Worm (Caenorhabditis elegans) whole organism, young adult: ENCODE results near the gene acp-5.

Experiments used
- B0261.1 ChIP-seq: sonication (generic microtip); optimal IDR thresholded peaks from 2 replicates; lab custom pipeline; 2016; ENCODE audit warnings: mild to moderate bottlenecking, missing genetic modification characterization, moderate library complexity, missing compliant biosample characterization
- B0336.3 ChIP-seq: fragments of 200-800 bp; sonication (Bioruptor generic); IDR thresholded peaks from 2 replicates; pipeline ENCODE4 v1.3.6; 2022; ENCODE audit warnings: missing genetic modification characterization, missing compliant biosample characterization
- F10E7.11 ChIP-seq: sonication (generic microtip); optimal IDR thresholded peaks from 2 replicates; lab custom pipeline; 2017; ENCODE audit warnings: mild to moderate bottlenecking, missing genetic modification characterization, moderate library complexity, missing compliant biosample characterization
- F37B4.10 ChIP-seq: fragments of 200-800 bp; sonication (Bioruptor generic); IDR thresholded peaks from 2 replicates; pipeline ENCODE4 v1.3.6; 2022; ENCODE audit warnings: missing genetic modification characterization, missing compliant biosample characterization
- F39B2.1 ChIP-seq: fragments of 200-800 bp; sonication (Bioruptor generic); IDR thresholded peaks from 2 replicates; pipeline ENCODE4 v1.3.6; 2022; ENCODE audit warnings: missing genetic modification reagents, missing genetic modification characterization, missing compliant biosample characterization
- F49E8.2 ChIP-seq: sonication (generic microtip); optimal IDR thresholded peaks from 3 replicates; lab custom pipeline; 2017; ENCODE audit warnings: missing genetic modification characterization, mild to moderate bottlenecking, missing compliant biosample characterization, antibody characterized with exemption, moderate library complexity; ENCODE audit not compliant: insufficient read depth
- F52B5.7 ChIP-seq: sonication (generic microtip); optimal IDR thresholded peaks from 2 replicates; lab custom pipeline; 2016; ENCODE audit warnings: mild to moderate bottlenecking, missing genetic modification characterization, missing compliant biosample characterization
- K11D2.4 ChIP-seq: fragments of 200-800 bp; sonication (Bioruptor generic); IDR thresholded peaks from 2 replicates; pipeline ENCODE4 v1.3.6; 2022; ENCODE audit warnings: missing genetic modification reagents, missing genetic modification characterization, missing compliant biosample characterization
- K12H6.12 ChIP-seq: fragments of 200-800 bp; sonication (Bioruptor generic); optimal IDR thresholded peaks from 2 replicates; lab custom pipeline; 2018; ENCODE audit warnings: mild to moderate bottlenecking, missing genetic modification characterization, missing compliant biosample characterization
- Y67H2A.10 ChIP-seq: fragments of 200-800 bp; sonication (Bioruptor generic); conservative IDR thresholded peaks from 2 replicates; pipeline ENCODE4 v1.3.6; 2022; ENCODE audit warnings: missing genetic modification reagents, missing genetic modification characterization, missing compliant biosample characterization
- aptf-2 ChIP-seq: fragments of 200-800 bp; sonication (Bioruptor generic); conservative IDR thresholded peaks from 2 replicates; pipeline ENCODE4 v1.3.6; 2022; ENCODE audit warnings: missing genetic modification reagents, missing genetic modification characterization, missing compliant biosample characterization
- attf-5 ChIP-seq: fragments of 200-800 bp; sonication (Bioruptor generic); optimal IDR thresholded peaks from 2 replicates; lab custom pipeline; 2018; ENCODE audit warnings: mild to moderate bottlenecking, missing genetic modification characterization, missing compliant biosample characterization
- attf-6 ChIP-seq: fragments of 200-800 bp; sonication (Bioruptor generic); IDR thresholded peaks from 2 replicates; pipeline ENCODE4 v1.3.6; 2022; ENCODE audit warnings: missing genetic modification reagents, missing genetic modification characterization, missing compliant biosample characterization
- bed-2 ChIP-seq: fragments of 200-800 bp; sonication (Bioruptor generic); IDR thresholded peaks from 2 replicates; pipeline ENCODE4 v1.3.6; 2022; ENCODE audit warnings: missing genetic modification reagents, missing genetic modification characterization, missing compliant biosample characterization
- cebp-1 ChIP-seq, 2 experiments: fragments of 200-800 bp in 1 of 2; sonication (Bioruptor generic) in 1 of 2; sonication (generic microtip) in 1 of 2; IDR thresholded peaks in 1 of 2; optimal IDR thresholded peaks in 1 of 2; 2 replicates each; pipeline versions ENCODE4 v1.3.6 to Lab custom; 2017 to 2022; ENCODE audit warnings: missing compliant biosample characterization in 2 of 2, missing genetic modification characterization in 2 of 2, mild to moderate bottlenecking in 1 of 2, missing genetic modification reagents in 1 of 2, moderate library complexity in 1 of 2
- ceh-40 ChIP-seq: fragments of 200-800 bp; sonication (Bioruptor generic); IDR thresholded peaks from 2 replicates; pipeline ENCODE4 v1.3.6; 2022; ENCODE audit warnings: missing genetic modification characterization, missing compliant biosample characterization
- ceh-79 ChIP-seq: sonication (generic microtip); optimal IDR thresholded peaks from 2 replicates; lab custom pipeline; 2017; ENCODE audit warnings: mild to moderate bottlenecking, missing genetic modification characterization, missing compliant biosample characterization
- ceh-91 ChIP-seq: fragments of 200-800 bp; sonication (Bioruptor generic); IDR thresholded peaks from 2 replicates; pipeline ENCODE4 v1.3.6; 2022; ENCODE audit warnings: missing genetic modification reagents, missing genetic modification characterization, missing compliant biosample characterization
- chd-7 ChIP-seq: sonication (generic microtip); optimal IDR thresholded peaks from 2 replicates; lab custom pipeline; 2016; ENCODE audit warnings: mild to moderate bottlenecking, missing genetic modification characterization, moderate library complexity, missing compliant biosample characterization
- die-1 ChIP-seq: sonication (generic microtip); optimal IDR thresholded peaks from 2 replicates; lab custom pipeline; 2016; ENCODE audit warnings: missing genotype, mild to moderate bottlenecking, missing genetic modification characterization, missing compliant biosample characterization
- dpff-1 ChIP-seq: sonication (generic microtip); optimal IDR thresholded peaks from 2 replicates; lab custom pipeline; 2017; ENCODE audit warnings: mild to moderate bottlenecking, missing genetic modification characterization, missing compliant biosample characterization
- egl-44 ChIP-seq: fragments of 200-800 bp; sonication (Bioruptor generic); IDR thresholded peaks from 2 replicates; pipeline ENCODE4 v1.3.6; 2022; ENCODE audit warnings: missing genetic modification reagents, missing genetic modification characterization, missing compliant biosample characterization
- gei-17 ChIP-seq: fragments of 200-800 bp; sonication (Bioruptor generic); optimal IDR thresholded peaks from 2 replicates; lab custom pipeline; 2018; ENCODE audit warnings: mild to moderate bottlenecking, missing genetic modification characterization, missing compliant biosample characterization
- hlh-12 ChIP-seq: sonication (generic microtip); optimal IDR thresholded peaks from 2 replicates; lab custom pipeline; 2016; ENCODE audit warnings: missing genetic modification characterization, missing compliant biosample characterization
- lin-35 ChIP-seq, 3 experiments: fragments of 150-350 bp in 2 of 3; sonication (generic microtip) in 1 of 3; optimal IDR thresholded peaks; 2 replicates each; lab custom pipeline; 2014 to 2018; ENCODE audit warnings: missing biosample characterization in 3 of 3, missing genetic modification characterization in 3 of 3, missing genetic modification reagents in 3 of 3
- madf-10 ChIP-seq: sonication (generic microtip); optimal IDR thresholded peaks from 2 replicates; lab custom pipeline; 2016; ENCODE audit warnings: mild to moderate bottlenecking, missing genetic modification characterization, missing compliant biosample characterization
- madf-6 ChIP-seq: fragments of 200-800 bp; sonication (Bioruptor generic); IDR thresholded peaks from 2 replicates; pipeline ENCODE4 v1.3.6; 2022; ENCODE audit warnings: missing genetic modification reagents, missing genetic modification characterization, missing compliant biosample characterization
- mes-4 ChIP-seq: sonication (generic microtip); optimal IDR thresholded peaks from 2 replicates; lab custom pipeline; 2016; ENCODE audit warnings: missing genotype, missing genetic modification characterization, missing compliant biosample characterization
- nfya-2 ChIP-seq: fragments of 200-800 bp; sonication (Bioruptor generic); IDR thresholded peaks from 2 replicates; pipeline ENCODE4 v1.3.6; 2022; ENCODE audit warnings: missing genetic modification reagents, missing genetic modification characterization, missing compliant biosample characterization
- rec-8 ChIP-seq, 2 experiments: sonication (generic microtip); optimal IDR thresholded peaks; 2 replicates each; lab custom pipeline; 2016; ENCODE audit warnings: mild to moderate bottlenecking in 2 of 2, missing genetic modification characterization in 2 of 2, missing genetic modification reagents in 2 of 2, missing genotype in 2 of 2, missing biosample characterization in 1 of 2, missing compliant biosample characterization in 1 of 2, moderate library complexity in 1 of 2
- snpc-1.1 ChIP-seq: sonication (generic microtip); optimal IDR thresholded peaks from 2 replicates; lab custom pipeline; 2017; ENCODE audit warnings: missing genetic modification characterization, mild to moderate bottlenecking, missing compliant biosample characterization, antibody characterized with exemption, moderate library complexity, missing genotype, missing genetic modification reagents; ENCODE audit not compliant: insufficient read depth
- snpc-3.4 ChIP-seq: sonication (generic microtip); optimal IDR thresholded peaks from 2 replicates; lab custom pipeline; 2017; ENCODE audit warnings: missing genetic modification characterization, mild to moderate bottlenecking, missing compliant biosample characterization, antibody characterized with exemption, moderate library complexity, missing genotype, missing genetic modification reagents
- unc-62 ChIP-seq: fragments of 150-350 bp; optimal IDR thresholded peaks from 2 replicates; lab custom pipeline; 2014; ENCODE audit warnings: missing biosample characterization, missing genetic modification reagents, missing genetic modification characterization
- ztf-28 ChIP-seq: fragments of 200-800 bp; sonication (Bioruptor generic); IDR thresholded peaks from 2 replicates; pipeline ENCODE4 v1.3.6; 2022; ENCODE audit warnings: missing genetic modification reagents, missing genetic modification characterization, missing compliant biosample characterization
- ztf-3 ChIP-seq: fragments of 200-800 bp; sonication (Bioruptor generic); optimal IDR thresholded peaks from 2 replicates; lab custom pipeline; 2018; ENCODE audit warnings: mild to moderate bottlenecking, missing genetic modification characterization, missing compliant biosample characterization
- ztf-6 ChIP-seq: fragments of 200-800 bp; sonication (Bioruptor generic); IDR thresholded peaks from 2 replicates; pipeline ENCODE4 v1.3.6; 2022; ENCODE audit warnings: missing genetic modification reagents, missing genetic modification characterization, missing compliant biosample characterization

acp-5 gene

DNA sequence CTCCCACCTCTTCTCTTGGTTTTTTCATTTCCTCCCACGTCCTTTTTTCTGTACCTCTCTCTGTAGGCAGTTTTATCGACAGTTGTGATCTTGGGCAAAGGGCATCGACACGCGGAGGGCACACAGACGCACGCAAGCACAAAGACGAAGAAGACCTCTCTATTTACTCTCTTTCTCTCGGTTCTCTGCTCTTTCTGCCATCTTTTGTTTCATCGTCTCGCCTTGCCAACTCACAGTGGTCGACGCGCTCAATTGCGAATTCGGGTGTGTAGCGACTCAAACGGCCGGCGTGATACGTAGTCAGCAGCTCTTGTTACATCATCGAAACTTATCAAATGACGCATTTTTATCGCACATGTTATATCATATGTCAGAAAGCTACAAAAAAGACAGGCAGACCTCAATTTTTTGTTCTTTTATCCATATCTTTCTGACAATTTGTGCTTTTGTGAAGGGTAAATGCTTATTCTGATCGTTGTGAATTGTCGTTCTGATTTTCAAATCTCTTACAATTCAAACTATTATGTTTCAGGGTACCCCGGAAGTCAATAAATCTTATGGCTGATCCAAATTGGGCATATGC lies 11.9 kb downstream of the acp-5 start, which contains the start of gene puf-9 (continued):
- TF ChIP-seq K11D2.4 (GFP tag; lab: Robert Waterston, UW) (peak; percentile 97), dpff-1 (peak; percentile 79), Y67H2A.10 (GFP tag; lab: Robert Waterston, UW) (peak; percentile 92), ceh-91 (GFP tag; lab: Robert Waterston, UW) (no peak), rec-8 (tag; optimal IDR thresholded peaks at IDR 0.05; lab: Kevin White, UChicago) (no peak), ztf-28 (GFP tag; lab: Robert Waterston, UW) (no peak), snpc-1.1 (tag; lab: Kevin White, UChicago) (no peak), gei-17 (peak; percentile 90), ceh-40 (0 out of 2 replicates have a peak, but pooled peaks have one; percentile 28), madf-10 (tag; lab: Kevin White, UChicago) (peak; percentile 93), attf-5 (GFP tag; lab: Kevin White, UChicago) (peak; percentile 97), B0261.1 (tag; lab: Kevin White, UChicago) (peak; percentile 37), ceh-79 (tag; lab: Kevin White, UChicago) (peak; percentile 43)

DNA sequence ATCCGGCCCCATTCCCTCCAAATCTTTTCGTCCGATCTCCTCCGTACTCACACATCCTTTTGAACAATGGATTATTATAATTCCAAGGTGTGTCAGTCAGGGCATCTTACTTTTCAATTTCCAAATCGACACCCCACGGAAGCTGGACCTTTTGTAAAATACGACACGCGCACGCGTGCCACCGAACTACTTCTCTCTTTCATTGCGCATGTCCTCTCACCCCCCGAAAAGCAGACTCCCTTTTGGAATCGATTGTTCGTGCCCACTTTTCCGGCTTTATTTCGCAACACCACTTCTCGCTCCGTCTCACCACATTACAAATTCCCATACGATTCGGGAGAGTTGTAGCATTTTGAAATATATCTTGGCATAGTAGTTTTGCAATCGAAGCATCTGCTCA lies 18.0 kb downstream of the acp-5 start:
- TF ChIP-seq ztf-3 (GFP tag; lab: Kevin White, UChicago) (no peak), chd-7 (tag; lab: Kevin White, UChicago) (peak; percentile 19), unc-62 (GFP tag; lab: Kevin White, UChicago) (no peak), bed-2 (GFP tag; lab: Robert Waterston, UW) (no peak), F37B4.10 (GFP tag; lab: Robert Waterston, UW) (no peak), hlh-12 (tag; lab: Kevin White, UChicago) (no peak), cebp-1 (GFP tag; IDR thresholded peaks at IDR 0.05; lab: Robert Waterston, UW) (peak; percentile 87), cebp-1 (tag; optimal IDR thresholded peaks at IDR 0.05; lab: Kevin White, UChicago) (peak; percentile 98), snpc-3.4 (tag; lab: Kevin White, UChicago) (no peak), ztf-6 (no peak), F10E7.11 (peak; percentile 13), die-1 (tag; lab: Kevin White, UChicago) (no peak), ceh-40 (no peak), gei-17 (no peak), B0336.3 (GFP tag; lab: Robert Waterston, UW) (no peak), lin-35 (GFP tag; optimal IDR thresholded peaks at IDR 0.05; lab: Kevin White, UChicago) (peak in 1 of 3 experiments; percentile 41), attf-6 (GFP tag; lab: Robert Waterston, UW) (no peak), F52B5.7 (tag; lab: Kevin White, UChicago) (peak; percentile 23), F49E8.2 (tag; lab: Kevin White, UChicago) (no peak), K12H6.12 (tag; lab: Kevin White, UChicago) (peak; percentile 4), madf-6 (GFP tag; lab: Robert Waterston, UW) (no peak)

DNA sequence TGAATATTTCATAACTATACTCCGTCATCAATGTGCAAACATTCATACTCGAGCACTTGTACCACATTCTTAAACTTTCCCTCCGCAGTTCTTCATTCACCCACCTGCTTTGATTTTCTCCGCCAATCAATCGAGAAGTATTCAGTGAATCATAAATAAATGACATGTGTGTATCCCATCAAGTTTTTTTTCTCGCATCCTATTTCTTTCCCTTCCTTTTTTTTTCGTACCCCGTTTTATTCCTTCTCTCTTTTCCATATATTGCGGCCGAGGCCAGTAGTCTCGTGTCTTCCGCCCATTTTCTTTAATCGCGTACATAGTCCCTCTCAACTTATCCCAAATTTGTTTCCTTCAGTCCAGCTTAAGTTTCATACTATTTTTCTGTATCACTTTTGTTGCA lies 19.5 kb downstream of the acp-5 start, which contains the start of gene atat-2:
atat-2 (plus strand) TSS at position 398 of the 400 bp plus-strand sequence.
- TF ChIP-seq F39B2.1 (GFP tag; lab: Robert Waterston, UW) (no peak), egl-44 (no peak), B0336.3 (GFP tag; lab: Robert Waterston, UW) (no peak), aptf-2 (GFP tag; lab: Robert Waterston, UW) (no peak), cebp-1 (GFP tag; IDR thresholded peaks at IDR 0.05; lab: Robert Waterston, UW) (no peak), cebp-1 (tag; optimal IDR thresholded peaks at IDR 0.05; lab: Kevin White, UChicago) (peak; percentile 4), nfya-2 (GFP tag; lab: Robert Waterston, UW) (no peak), mes-4 (no peak)
